Fruit fly (Drosophila melanogaster) whole organism, embryonic: Measurements from ENCODE around the gene Jon99Ciii.
A peak's percentile ranks its signal among the peaks of the same experiment; 100 is the strongest.

Experiments
- Atf3 ChIP-seq: fragments of 200-800 bp; sonication (Bioruptor generic); optimal IDR thresholded peaks from 3 replicates; lab custom pipeline; 2016; ENCODE audit warnings: missing biosample characterization, missing genetic modification characterization
- BtbVII ChIP-seq: fragments of 200-800 bp; sonication (Bioruptor generic); optimal IDR thresholded peaks from 3 replicates; lab custom pipeline; 2017; ENCODE audit warnings: missing biosample characterization, mild to moderate bottlenecking, missing genetic modification characterization
- CG10543 ChIP-seq: fragments of 200-800 bp; sonication (Bioruptor generic); optimal IDR thresholded peaks from 3 replicates; lab custom pipeline; 2017; ENCODE audit warnings: missing biosample characterization, mild to moderate bottlenecking, missing genetic modification characterization, moderate library complexity
- CG11085 ChIP-seq: fragments of 200-800 bp; sonication (Bioruptor generic); IDR thresholded peaks from 2 replicates; pipeline ENCODE4 v1.3.6; 2022; ENCODE audit warnings: missing biosample characterization, missing genetic modification characterization
- CG11560 ChIP-seq: fragments of 200-800 bp; sonication (Bioruptor generic); IDR thresholded peaks from 3 replicates; pipeline ENCODE4 v1.3.6; 2022; ENCODE audit warnings: missing biosample characterization, missing genetic modification characterization
- CG11696 ChIP-seq: fragments of 200-800 bp; sonication (Bioruptor generic); IDR thresholded peaks from 2 replicates; pipeline ENCODE4 v1.3.6; 2022; ENCODE audit warnings: missing biosample characterization, missing genetic modification characterization
- CG12219 ChIP-seq: fragments of 200-800 bp; sonication (Bioruptor generic); optimal IDR thresholded peaks from 3 replicates; lab custom pipeline; 2018; ENCODE audit warnings: missing biosample characterization, mild to moderate bottlenecking, missing genetic modification characterization
- CG13775 ChIP-seq: fragments of 200-800 bp; sonication (Bioruptor generic); optimal IDR thresholded peaks from 3 replicates; lab custom pipeline; 2017; ENCODE audit warnings: missing biosample characterization, mild to moderate bottlenecking, missing genetic modification characterization
- CG15514 ChIP-seq: fragments of 200-800 bp; sonication (Bioruptor generic); optimal IDR thresholded peaks from 3 replicates; lab custom pipeline; 2017; ENCODE audit warnings: missing biosample characterization, missing genetic modification characterization, mild to moderate bottlenecking, moderate library complexity, missing genetic modification reagents
- CG15696 ChIP-seq: fragments of 200-800 bp; sonication (Bioruptor generic); optimal IDR thresholded peaks from 2 replicates; lab custom pipeline; 2019; ENCODE audit warnings: missing biosample characterization, mild to moderate bottlenecking, missing genetic modification characterization, moderate library complexity
- CG1792 ChIP-seq: fragments of 200-800 bp; sonication (Bioruptor generic); optimal IDR thresholded peaks from 2 replicates; lab custom pipeline; 2016; ENCODE audit warnings: missing biosample characterization, missing genetic modification characterization
- CG18599 ChIP-seq: fragments of 200-800 bp; sonication (Bioruptor generic); optimal IDR thresholded peaks from 3 replicates; lab custom pipeline; 2017; ENCODE audit warnings: missing biosample characterization, missing genetic modification characterization, mild to moderate bottlenecking, moderate library complexity, missing genetic modification reagents
- CG3281 ChIP-seq: fragments of 200-800 bp; sonication (Bioruptor generic); optimal IDR thresholded peaks from 3 replicates; lab custom pipeline; 2017; ENCODE audit warnings: missing biosample characterization, mild to moderate bottlenecking, missing genetic modification characterization
- CG3407 ChIP-seq: fragments of 200-800 bp; sonication (Bioruptor generic); optimal IDR thresholded peaks from 2 replicates; lab custom pipeline; 2018; ENCODE audit warnings: missing biosample characterization, mild to moderate bottlenecking, missing genetic modification characterization
- CG4360 ChIP-seq: fragments of 200-800 bp; sonication (Bioruptor generic); IDR thresholded peaks from 2 replicates; pipeline ENCODE4 v1.3.6; 2022; ENCODE audit warnings: missing biosample characterization, missing genetic modification characterization
- CG7987 ChIP-seq: fragments of 200-800 bp; sonication (Bioruptor generic); optimal IDR thresholded peaks from 2 replicates; lab custom pipeline; 2018; ENCODE audit warnings: missing biosample characterization, mild to moderate bottlenecking, missing genetic modification characterization, moderate library complexity
- CG8089 ChIP-seq: fragments of 200-800 bp; sonication (Bioruptor generic); optimal IDR thresholded peaks from 3 replicates; lab custom pipeline; 2016; ENCODE audit warnings: missing biosample characterization, missing genetic modification characterization
- CHES-1-like ChIP-seq: fragments of 200-800 bp; sonication (Bioruptor generic); optimal IDR thresholded peaks from 2 replicates; lab custom pipeline; 2016; ENCODE audit warnings: missing biosample characterization, missing genetic modification characterization
- D ChIP-seq, 2 experiments: fragments of 200-800 bp in 1 of 2; fragments of >200 bp in 1 of 2; sonication (Bioruptor generic) in 1 of 2; optimal IDR thresholded peaks; 2 replicates in 1 of 2; 3 replicates in 1 of 2; lab custom pipeline; 2017; ENCODE audit warnings: mild to moderate bottlenecking in 1 of 2, missing biosample characterization in 1 of 2, missing genetic modification characterization in 1 of 2, missing genetic modification reagents in 1 of 2
- Dek ChIP-seq: fragments of 200-800 bp; sonication (Bioruptor generic); optimal IDR thresholded peaks from 3 replicates; lab custom pipeline; 2019; ENCODE audit warnings: missing biosample characterization, mild to moderate bottlenecking, missing genetic modification characterization, moderate library complexity
- Dip3 ChIP-seq: fragments of 200-800 bp; sonication (Bioruptor generic); optimal IDR thresholded peaks from 3 replicates; lab custom pipeline; 2016; ENCODE audit warnings: missing biosample characterization, missing genetic modification characterization
- Dref ChIP-seq: fragments of 200-800 bp; sonication (Bioruptor generic); IDR thresholded peaks from 2 replicates; pipeline ENCODE4 v1.3.6; 2022; ENCODE audit warnings: missing biosample characterization, missing genetic modification characterization
- Hmr ChIP-seq: fragments of 200-800 bp; sonication (Bioruptor generic); optimal IDR thresholded peaks from 3 replicates; lab custom pipeline; 2017; ENCODE audit warnings: mild to moderate bottlenecking, missing biosample characterization, missing genetic modification reagents, missing genetic modification characterization
- Hmx ChIP-seq: fragments of 200-800 bp; sonication (Bioruptor generic); optimal IDR thresholded peaks from 2 replicates; lab custom pipeline; 2016; ENCODE audit warnings: missing biosample characterization, missing genetic modification characterization
- Mrtf ChIP-seq: fragments of 200-800 bp; sonication (Bioruptor generic); IDR thresholded peaks from 3 replicates; pipeline ENCODE4 v1.3.6; 2022; ENCODE audit warnings: missing biosample characterization, missing genetic modification characterization
- Opbp ChIP-seq: fragments of 200-800 bp; sonication (Bioruptor generic); IDR thresholded peaks from 3 replicates; pipeline ENCODE4 v1.3.6; 2022; ENCODE audit warnings: missing biosample characterization, missing genetic modification characterization; ENCODE audit not compliant: partially characterized antibody
- Sry-δ ChIP-seq: fragments of 200-800 bp; sonication (Bioruptor generic); optimal IDR thresholded peaks from 2 replicates; lab custom pipeline; 2016; ENCODE audit warnings: missing biosample characterization, missing genetic modification characterization
- Usf ChIP-seq: fragments of 200-800 bp; sonication (Bioruptor generic); optimal IDR thresholded peaks from 2 replicates; lab custom pipeline; 2017; ENCODE audit warnings: missing genotype, missing biosample characterization, missing genetic modification characterization
- Xbp1 ChIP-seq: fragments of 200-800 bp; sonication (Bioruptor generic); optimal IDR thresholded peaks from 3 replicates; lab custom pipeline; 2016; ENCODE audit warnings: missing biosample characterization, mild to moderate bottlenecking, missing genetic modification characterization
- YL-1 ChIP-seq: fragments of 200-800 bp; sonication (Bioruptor generic); optimal IDR thresholded peaks from 3 replicates; lab custom pipeline; 2017; ENCODE audit warnings: missing biosample characterization, mild to moderate bottlenecking, missing genetic modification characterization
- amos ChIP-seq: fragments of 200-800 bp; sonication (Bioruptor generic); IDR thresholded peaks from 2 replicates; pipeline ENCODE4 v1.3.6; 2022; ENCODE audit warnings: missing biosample characterization, missing genetic modification characterization; ENCODE audit not compliant: partially characterized antibody
- ara ChIP-seq: fragments of 200-800 bp; sonication (Bioruptor generic); IDR thresholded peaks from 2 replicates; pipeline ENCODE4 v1.3.6; 2022; ENCODE audit warnings: missing biosample characterization, missing genetic modification characterization
- az2 ChIP-seq: fragments of 200-800 bp; sonication (Bioruptor generic); optimal IDR thresholded peaks from 3 replicates; lab custom pipeline; 2016; ENCODE audit warnings: missing biosample characterization, missing genetic modification characterization
- bigmax ChIP-seq: fragments of 200-800 bp; sonication (Bioruptor generic); optimal IDR thresholded peaks from 2 replicates; lab custom pipeline; 2018; ENCODE audit warnings: missing biosample characterization, mild to moderate bottlenecking, missing genetic modification characterization
- br ChIP-seq: fragments of >200 bp; optimal IDR thresholded peaks from 2 replicates; lab custom pipeline; 2017
- corto ChIP-seq: fragments of 200-800 bp; sonication (Bioruptor generic); optimal IDR thresholded peaks from 2 replicates; lab custom pipeline; 2016; ENCODE audit warnings: missing biosample characterization, mild to moderate bottlenecking, missing genetic modification characterization, moderate library complexity
- croc ChIP-seq: fragments of 200-800 bp; sonication (Bioruptor generic); conservative IDR thresholded peaks from 3 replicates; pipeline ENCODE4 v1.3.6; 2022; ENCODE audit warnings: missing biosample characterization, missing genetic modification characterization
- crol ChIP-seq: fragments of 200-800 bp; sonication (Bioruptor generic); IDR thresholded peaks from 2 replicates; pipeline ENCODE4 v1.3.6; 2022; ENCODE audit warnings: missing biosample characterization, missing genetic modification characterization
- dimm ChIP-seq: fragments of 200-800 bp; sonication (Bioruptor generic); IDR thresholded peaks from 2 replicates; pipeline ENCODE4 v1.3.6; 2022; ENCODE audit warnings: missing biosample characterization, missing genetic modification characterization
- gem ChIP-seq: fragments of 200-800 bp; sonication (Bioruptor generic); optimal IDR thresholded peaks from 2 replicates; lab custom pipeline; 2019; ENCODE audit warnings: missing biosample characterization, mild to moderate bottlenecking, missing genetic modification characterization, moderate library complexity
- hkb ChIP-seq, 2 experiments: fragments of 200-800 bp in 1 of 2; fragments of >200 bp in 1 of 2; sonication (Bioruptor generic) in 1 of 2; IDR thresholded peaks in 1 of 2; optimal IDR thresholded peaks in 1 of 2; 2 replicates each; pipeline versions ENCODE4 v1.3.6 to Lab custom; 2017 to 2022; ENCODE audit warnings: missing biosample characterization in 1 of 2, missing genetic modification characterization in 1 of 2
- jigr1 ChIP-seq: fragments of 200-800 bp; sonication (Bioruptor generic); IDR thresholded peaks from 3 replicates; pipeline ENCODE4 v1.3.6; 2022; ENCODE audit warnings: missing biosample characterization, missing genetic modification characterization
- nom ChIP-seq: fragments of 200-800 bp; sonication (Bioruptor generic); optimal IDR thresholded peaks from 2 replicates; lab custom pipeline; 2017; ENCODE audit warnings: missing biosample characterization, missing genetic modification characterization, mild to moderate bottlenecking, moderate library complexity, missing genetic modification reagents
- ro ChIP-seq: fragments of 200-800 bp; sonication (Bioruptor generic); IDR thresholded peaks from 2 replicates; pipeline ENCODE4 v1.3.6; 2022; ENCODE audit warnings: missing biosample characterization, missing genetic modification characterization
- sr ChIP-seq: fragments of 200-800 bp; sonication (Bioruptor generic); IDR thresholded peaks from 3 replicates; pipeline ENCODE4 v1.3.6; 2022; ENCODE audit warnings: missing biosample characterization, missing genetic modification characterization
- stc ChIP-seq: fragments of 200-800 bp; sonication (Bioruptor generic); IDR thresholded peaks from 2 replicates; pipeline ENCODE4 v1.3.6; 2022; ENCODE audit warnings: missing biosample characterization, missing genetic modification characterization
- tio ChIP-seq: fragments of 200-800 bp; sonication (Bioruptor generic); optimal IDR thresholded peaks from 2 replicates; lab custom pipeline; 2017; ENCODE audit warnings: missing biosample characterization, missing genetic modification characterization, inconsistent platforms
- tna ChIP-seq: fragments of 200-800 bp; sonication (Bioruptor generic); IDR thresholded peaks from 2 replicates; pipeline ENCODE4 v1.3.6; 2022; ENCODE audit warnings: missing biosample characterization, missing genetic modification characterization; ENCODE audit not compliant: partially characterized antibody
- tup ChIP-seq: fragments of 200-800 bp; sonication (Bioruptor generic); optimal IDR thresholded peaks from 2 replicates; lab custom pipeline; 2016; ENCODE audit warnings: missing biosample characterization, mild to moderate bottlenecking, missing genetic modification characterization, moderate library complexity
- unpg ChIP-seq: fragments of 200-800 bp; sonication (Bioruptor generic); optimal IDR thresholded peaks from 3 replicates; lab custom pipeline; 2018; ENCODE audit warnings: missing biosample characterization, mild to moderate bottlenecking, missing genetic modification characterization, moderate library complexity

Gene Jon99Ciii

DNA sequence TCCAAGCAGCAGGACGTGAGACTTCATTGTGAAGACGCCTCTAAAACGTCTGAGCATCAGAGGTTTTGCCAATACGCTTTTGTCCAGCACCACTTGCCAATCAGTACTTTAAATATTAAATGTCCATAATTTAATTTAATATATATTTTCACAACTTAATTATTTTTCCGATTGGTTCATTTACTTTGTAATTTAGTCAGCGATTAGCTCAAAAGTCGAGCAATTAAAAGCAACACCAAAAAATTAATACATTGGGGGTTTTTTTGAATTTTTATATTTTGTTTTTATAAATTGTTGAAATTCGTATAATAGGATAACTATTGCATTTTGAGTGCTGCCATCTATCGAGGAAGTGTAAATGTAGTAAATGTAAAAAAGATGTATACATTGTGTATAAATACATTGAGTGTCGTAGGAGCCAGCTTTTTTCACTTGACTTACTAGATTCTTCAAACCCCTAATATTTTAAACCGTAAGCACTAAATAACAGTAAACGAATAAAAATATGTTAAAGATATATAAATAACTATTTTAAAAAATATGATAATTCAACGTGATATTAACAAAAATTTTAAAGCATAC is 18.1 kb upstream of the Jon99Ciii start, which contains the start of gene CG15517 (continued):
- TF ChIP-seq Atf3, result no peak
- TF ChIP-seq CG15514, result no peak
- no peak for TF ChIP-seq sr (GFP tag; lab: Robert Waterston, UW)
- TF ChIP-seq jigr1, result no peak
- TF ChIP-seq CG1792 (GFP tag; lab: Kevin White, UChicago), result no peak
- no peak for TF ChIP-seq Dref
- no peak for TF ChIP-seq CG11085 (GFP tag; lab: Robert Waterston, UW)
- no peak for TF ChIP-seq Usf (GFP tag; lab: Kevin White, UChicago)
- no peak for TF ChIP-seq bigmax
- TF ChIP-seq CG3281, result no peak
- TF ChIP-seq ro (GFP tag; lab: Robert Waterston, UW), result no peak
- TF ChIP-seq CG13775 (GFP tag; lab: Kevin White, UChicago), result no peak
- TF ChIP-seq br (lab: Kevin White, UChicago), result no peak
- no peak for TF ChIP-seq D (optimal IDR thresholded peaks at IDR 0.05; lab: Kevin White, UChicago)
- TF ChIP-seq D (GFP tag; optimal IDR thresholded peaks at IDR 0.05; lab: Kevin White, UChicago), result no peak
- TF ChIP-seq CG8089 (GFP tag; lab: Kevin White, UChicago), result no peak
- TF ChIP-seq BtbVII (GFP tag; lab: Kevin White, UChicago), result no peak
- no peak for TF ChIP-seq hkb (optimal IDR thresholded peaks at IDR 0.05; lab: Kevin White, UChicago)
- no peak for TF ChIP-seq hkb (GFP tag; IDR thresholded peaks at IDR 0.05; lab: Robert Waterston, UW)
- no peak for TF ChIP-seq nom
- TF ChIP-seq dimm (GFP tag; lab: Robert Waterston, UW), result no peak
- TF ChIP-seq Hmx (GFP tag; lab: Kevin White, UChicago), result no peak
- TF ChIP-seq Sry-δ (GFP tag; lab: Kevin White, UChicago), result no peak
- TF ChIP-seq amos (GFP tag; lab: Robert Waterston, UW), result peak; percentile 67; the same call in 1 of the 2 replicates
- TF ChIP-seq unpg (GFP tag; lab: Kevin White, UChicago), result peak; percentile 6
- TF ChIP-seq YL-1 (GFP tag; lab: Kevin White, UChicago), result no peak
- peak; percentile 18 for TF ChIP-seq Hmr
- TF ChIP-seq corto (GFP tag; lab: Kevin White, UChicago), result no peak
- TF ChIP-seq croc (GFP tag; lab: Robert Waterston, UW), result no peak
- no peak for TF ChIP-seq CG3407 (GFP tag; lab: Kevin White, UChicago)
- TF ChIP-seq CG15696, result peak; percentile 19
- TF ChIP-seq tio (GFP tag; lab: Kevin White, UChicago), result no peak
- TF ChIP-seq CG11696 (GFP tag; lab: Robert Waterston, UW), result no peak
- TF ChIP-seq Mrtf (GFP tag; lab: Robert Waterston, UW), result no peak
- no peak for TF ChIP-seq tup (GFP tag; lab: Kevin White, UChicago)
- TF ChIP-seq tna (GFP tag; lab: Robert Waterston, UW), result no peak
- no peak for TF ChIP-seq Opbp
- TF ChIP-seq Xbp1 (GFP tag; lab: Kevin White, UChicago), result peak; percentile 20
- TF ChIP-seq CG11560, result no peak
- TF ChIP-seq gem (tag; lab: Kevin White, UChicago), result peak; percentile 26
- peak; percentile 62 for TF ChIP-seq Dek (tag; lab: Kevin White, UChicago)
- TF ChIP-seq crol (GFP tag; lab: Robert Waterston, UW), result no peak
- TF ChIP-seq CG18599 (GFP tag; lab: Kevin White, UChicago), result no peak
- no peak for TF ChIP-seq ara (GFP tag; lab: Robert Waterston, UW)
- no peak for TF ChIP-seq CG7987 (GFP tag; lab: Kevin White, UChicago)
- no peak for TF ChIP-seq CG10543 (GFP tag; lab: Kevin White, UChicago)
- TF ChIP-seq CHES-1-like (GFP tag; lab: Kevin White, UChicago), result no peak
- no peak for TF ChIP-seq CG12219 (GFP tag; lab: Kevin White, UChicago)
- TF ChIP-seq stc (GFP tag; lab: Robert Waterston, UW), result no peak
- TF ChIP-seq Dip3 (GFP tag; lab: Kevin White, UChicago), result no peak
- TF ChIP-seq az2 (GFP tag; lab: Kevin White, UChicago), result no peak
- no peak for TF ChIP-seq CG4360
